Fruit fly (Drosophila melanogaster) whole organism, embryonic: ENCODE results near the gene Adsl.

ENCODE experiments used
- B-H2 ChIP-seq: fragments of 200-800 bp; sonication (Bioruptor generic); optimal IDR thresholded peaks from 2 replicates; lab custom pipeline; 2018; ENCODE audit warnings: missing biosample characterization, mild to moderate bottlenecking, missing genetic modification characterization
- Bdp1 ChIP-seq: fragments of 200-800 bp; sonication (Bioruptor generic); optimal IDR thresholded peaks from 3 replicates; lab custom pipeline; 2016; ENCODE audit warnings: missing biosample characterization, missing genetic modification characterization
- CG11247 ChIP-seq: fragments of 200-800 bp; sonication (Bioruptor generic); IDR thresholded peaks from 2 replicates; pipeline ENCODE4 v1.3.6; 2022; ENCODE audit warnings: missing biosample characterization, missing genetic modification characterization
- CG11696 ChIP-seq: fragments of 200-800 bp; sonication (Bioruptor generic); IDR thresholded peaks from 2 replicates; pipeline ENCODE4 v1.3.6; 2022; ENCODE audit warnings: missing biosample characterization, missing genetic modification characterization
- CG11723 ChIP-seq: fragments of 200-800 bp; sonication (Bioruptor generic); optimal IDR thresholded peaks from 2 replicates; lab custom pipeline; 2017; ENCODE audit warnings: missing biosample characterization, mild to moderate bottlenecking, missing genetic modification characterization
- CG14441 ChIP-seq: fragments of 200-800 bp; sonication (Bioruptor generic); IDR thresholded peaks from 2 replicates; pipeline ENCODE4 v1.3.6; 2022; ENCODE audit warnings: missing biosample characterization, missing genetic modification characterization
- CG14860 ChIP-seq: fragments of 200-800 bp; sonication (Bioruptor generic); IDR thresholded peaks from 3 replicates; pipeline ENCODE4 v1.3.6; 2022; ENCODE audit warnings: missing biosample characterization, missing genetic modification characterization; ENCODE audit not compliant: partially characterized antibody
- CG18476 ChIP-seq: fragments of 200-800 bp; sonication (Bioruptor generic); optimal IDR thresholded peaks from 2 replicates; lab custom pipeline; 2016; ENCODE audit warnings: missing biosample characterization, mild to moderate bottlenecking, missing genetic modification characterization
- CG2129 ChIP-seq: fragments of 200-800 bp; sonication (Bioruptor generic); IDR thresholded peaks from 2 replicates; pipeline ENCODE4 v1.3.6; 2022; ENCODE audit warnings: missing biosample characterization, missing genetic modification characterization; ENCODE audit not compliant: partially characterized antibody
- CG32767 ChIP-seq: fragments of 200-800 bp; sonication (Bioruptor generic); IDR thresholded peaks from 2 replicates; pipeline ENCODE4 v1.3.6; 2022; ENCODE audit warnings: missing biosample characterization, missing genetic modification characterization
- CG32772 ChIP-seq: fragments of 200-800 bp; sonication (Bioruptor generic); IDR thresholded peaks from 2 replicates; pipeline ENCODE4 v1.3.6; 2022; ENCODE audit warnings: missing biosample characterization, missing genetic modification characterization
- CG3281 ChIP-seq: fragments of 200-800 bp; sonication (Bioruptor generic); optimal IDR thresholded peaks from 3 replicates; lab custom pipeline; 2017; ENCODE audit warnings: missing biosample characterization, mild to moderate bottlenecking, missing genetic modification characterization
- CG3407 ChIP-seq: fragments of 200-800 bp; sonication (Bioruptor generic); optimal IDR thresholded peaks from 2 replicates; lab custom pipeline; 2018; ENCODE audit warnings: missing biosample characterization, mild to moderate bottlenecking, missing genetic modification characterization
- CG5245 ChIP-seq: fragments of 200-800 bp; sonication (Bioruptor generic); optimal IDR thresholded peaks from 3 replicates; lab custom pipeline; 2016; ENCODE audit warnings: missing biosample characterization, missing genetic modification characterization
- CG7745 ChIP-seq: fragments of 200-800 bp; sonication (Bioruptor generic); optimal IDR thresholded peaks from 2 replicates; lab custom pipeline; 2018; ENCODE audit warnings: missing biosample characterization, mild to moderate bottlenecking, missing genetic modification characterization, moderate library complexity
- CG8478 ChIP-seq: fragments of >200 bp; optimal IDR thresholded peaks from 2 replicates; lab custom pipeline; 2018
- CG8765 ChIP-seq: fragments of 200-800 bp; sonication (Bioruptor generic); IDR thresholded peaks from 2 replicates; pipeline ENCODE4 v1.3.6; 2022; ENCODE audit warnings: missing biosample characterization, missing genetic modification characterization
- CG9215 ChIP-seq: fragments of 200-800 bp; sonication (Bioruptor generic); IDR thresholded peaks from 2 replicates; pipeline ENCODE4 v1.3.6; 2022; ENCODE audit warnings: missing biosample characterization, missing genetic modification characterization
- CG9609 ChIP-seq: fragments of 200-800 bp; sonication (Bioruptor generic); optimal IDR thresholded peaks from 3 replicates; lab custom pipeline; 2016; ENCODE audit warnings: missing biosample characterization, missing genetic modification characterization
- Camta ChIP-seq: fragments of 200-800 bp; sonication (Bioruptor generic); optimal IDR thresholded peaks from 2 replicates; lab custom pipeline; 2016; ENCODE audit warnings: missing biosample characterization, missing genetic modification characterization
- D ChIP-seq, 2 experiments: fragments of 200-800 bp in 1 of 2; fragments of >200 bp in 1 of 2; sonication (Bioruptor generic) in 1 of 2; optimal IDR thresholded peaks; 2 replicates in 1 of 2; 3 replicates in 1 of 2; lab custom pipeline; 2017; ENCODE audit warnings: mild to moderate bottlenecking in 1 of 2, missing biosample characterization in 1 of 2, missing genetic modification characterization in 1 of 2, missing genetic modification reagents in 1 of 2
- Dbx ChIP-seq: fragments of 200-800 bp; sonication (Bioruptor generic); IDR thresholded peaks from 3 replicates; pipeline ENCODE4 v1.3.6; 2022; ENCODE audit warnings: missing biosample characterization, missing genetic modification characterization
- Dfd ChIP-seq, 2 experiments: fragments of >200 bp; optimal IDR thresholded peaks; 2 replicates each; lab custom pipeline; 2017; ENCODE audit warnings: missing biosample characterization in 2 of 2, missing genetic modification characterization in 2 of 2
- Fer2 ChIP-seq: fragments of 200-800 bp; sonication (Bioruptor generic); optimal IDR thresholded peaks from 2 replicates; lab custom pipeline; 2018; ENCODE audit warnings: missing biosample characterization, mild to moderate bottlenecking, missing genetic modification characterization, moderate library complexity
- MESR4 ChIP-seq: fragments of 200-800 bp; sonication (Bioruptor generic); optimal IDR thresholded peaks from 2 replicates; lab custom pipeline; 2018; ENCODE audit warnings: missing biosample characterization, mild to moderate bottlenecking, missing genetic modification characterization, moderate library complexity
- Mrtf ChIP-seq: fragments of 200-800 bp; sonication (Bioruptor generic); IDR thresholded peaks from 3 replicates; pipeline ENCODE4 v1.3.6; 2022; ENCODE audit warnings: missing biosample characterization, missing genetic modification characterization
- Myb ChIP-seq: fragments of 200-800 bp; sonication (Bioruptor generic); optimal IDR thresholded peaks from 2 replicates; lab custom pipeline; 2016; ENCODE audit warnings: missing biosample characterization, missing genetic modification characterization
- Nf-YB ChIP-seq: fragments of 200-800 bp; sonication (Bioruptor generic); optimal IDR thresholded peaks from 3 replicates; lab custom pipeline; 2019; ENCODE audit warnings: missing biosample characterization, mild to moderate bottlenecking, missing genetic modification characterization, moderate library complexity
- Six4 ChIP-seq: fragments of 200-800 bp; sonication (Bioruptor generic); optimal IDR thresholded peaks from 2 replicates; lab custom pipeline; 2016; ENCODE audit warnings: missing biosample characterization, missing genetic modification characterization
- Trl ChIP-seq, 3 experiments: fragments of >200 bp in 2 of 3; fragments of 200-800 bp in 1 of 3; sonication (Bioruptor generic) in 1 of 3; optimal IDR thresholded peaks; 2 replicates in 1 of 3; 3 replicates in 2 of 3; lab custom pipeline; 2016 to 2017; ENCODE audit warnings: missing biosample characterization in 1 of 3, missing genetic modification characterization in 1 of 3
- Usf ChIP-seq: fragments of 200-800 bp; sonication (Bioruptor generic); optimal IDR thresholded peaks from 2 replicates; lab custom pipeline; 2017; ENCODE audit warnings: missing genotype, missing biosample characterization, missing genetic modification characterization
- Vsx1 ChIP-seq: fragments of 200-800 bp; sonication (Bioruptor generic); optimal IDR thresholded peaks from 2 replicates; lab custom pipeline; 2017; ENCODE audit warnings: missing biosample characterization, mild to moderate bottlenecking, missing genetic modification characterization, missing genetic modification reagents
- crc ChIP-seq: fragments of 200-800 bp; sonication (Bioruptor generic); optimal IDR thresholded peaks from 2 replicates; lab custom pipeline; 2016; ENCODE audit warnings: missing biosample characterization, missing genetic modification characterization
- crol ChIP-seq: fragments of 200-800 bp; sonication (Bioruptor generic); IDR thresholded peaks from 2 replicates; pipeline ENCODE4 v1.3.6; 2022; ENCODE audit warnings: missing biosample characterization, missing genetic modification characterization
- en ChIP-seq: fragments of 200-800 bp; sonication (Bioruptor generic); optimal IDR thresholded peaks from 2 replicates; lab custom pipeline; 2016; ENCODE audit warnings: missing biosample characterization, missing genetic modification characterization
- gsb-n ChIP-seq: fragments of 200-800 bp; sonication (Bioruptor generic); optimal IDR thresholded peaks from 3 replicates; lab custom pipeline; 2018; ENCODE audit warnings: missing biosample characterization, mild to moderate bottlenecking, missing genetic modification characterization
- hkb ChIP-seq, 2 experiments: fragments of 200-800 bp in 1 of 2; fragments of >200 bp in 1 of 2; sonication (Bioruptor generic) in 1 of 2; IDR thresholded peaks in 1 of 2; optimal IDR thresholded peaks in 1 of 2; 2 replicates each; pipeline versions ENCODE4 v1.3.6 to Lab custom; 2017 to 2022; ENCODE audit warnings: missing biosample characterization in 1 of 2, missing genetic modification characterization in 1 of 2
- kni ChIP-seq: fragments of 200-800 bp; sonication (Bioruptor generic); optimal IDR thresholded peaks from 3 replicates; lab custom pipeline; 2017; ENCODE audit warnings: mild to moderate bottlenecking, missing biosample characterization, missing genetic modification reagents, missing genetic modification characterization
- pan ChIP-seq, 4 experiments: fragments of >200 bp in 3 of 4; fragments of 200-800 bp in 1 of 4; sonication (Bioruptor generic) in 1 of 4; optimal IDR thresholded peaks in 3 of 4; IDR thresholded peaks in 1 of 4; 2 replicates each; pipeline versions ENCODE4 v1.3.6 to Lab custom; 2017 to 2022; ENCODE audit warnings: missing biosample characterization in 2 of 4, missing genetic modification characterization in 2 of 4, mixed read lengths in 1 of 4
- pita ChIP-seq: fragments of 200-800 bp; sonication (Bioruptor generic); optimal IDR thresholded peaks from 2 replicates; lab custom pipeline; 2017; ENCODE audit warnings: missing biosample characterization, mild to moderate bottlenecking, missing genetic modification characterization
- prd ChIP-seq, 3 experiments: fragments of >200 bp in 2 of 3; fragments of 200-800 bp in 1 of 3; sonication (Bioruptor generic) in 1 of 3; optimal IDR thresholded peaks in 2 of 3; IDR thresholded peaks in 1 of 3; 2 replicates in 2 of 3; 3 replicates in 1 of 3; pipeline versions ENCODE4 v1.3.6 to Lab custom; 2017 to 2022; ENCODE audit warnings: missing biosample characterization in 1 of 3, missing genetic modification characterization in 1 of 3
- sima ChIP-seq: fragments of 200-800 bp; sonication (Bioruptor generic); optimal IDR thresholded peaks from 2 replicates; lab custom pipeline; 2016; ENCODE audit warnings: missing biosample characterization, missing genetic modification characterization
- tgo ChIP-seq: fragments of 200-800 bp; sonication (Bioruptor generic); IDR thresholded peaks from 3 replicates; pipeline ENCODE4 v1.3.6; 2022; ENCODE audit warnings: missing biosample characterization, missing genetic modification characterization
- tup ChIP-seq: fragments of 200-800 bp; sonication (Bioruptor generic); optimal IDR thresholded peaks from 2 replicates; lab custom pipeline; 2016; ENCODE audit warnings: missing biosample characterization, mild to moderate bottlenecking, missing genetic modification characterization, moderate library complexity
- wek ChIP-seq: fragments of 200-800 bp; sonication (Bioruptor generic); optimal IDR thresholded peaks from 3 replicates; lab custom pipeline; 2018; ENCODE audit warnings: missing biosample characterization, mild to moderate bottlenecking, missing genetic modification characterization, moderate library complexity

Adsl gene

dm6 chr3R:16969361-16970355 lies 51.3 kb downstream of the Adsl start (continued):
- no peak for TF ChIP-seq CG11723 (GFP tag; lab: Kevin White, UChicago)
- no peak for TF ChIP-seq hkb (optimal IDR thresholded peaks at IDR 0.05; lab: Kevin White, UChicago)
- TF ChIP-seq hkb (GFP tag; IDR thresholded peaks at IDR 0.05; lab: Robert Waterston, UW), result peak; percentile 62; the same call in 1 of the 2 replicates
- no peak for TF ChIP-seq CG9609 (GFP tag; lab: Kevin White, UChicago)
- TF ChIP-seq Fer2 (tag; lab: Kevin White, UChicago), result peak; percentile 38
- peak; percentile 54 for TF ChIP-seq gsb-n (tag; lab: Kevin White, UChicago)
- TF ChIP-seq Dfd (GFP tag; optimal IDR thresholded peaks at IDR 0.05; lab: Kevin White, UChicago), result no peak
- TF ChIP-seq CG32772 (GFP tag; lab: Robert Waterston, UW), result no peak
- no peak; the same call in 1 of the 2 replicates for TF ChIP-seq CG11247 (GFP tag; lab: Robert Waterston, UW)
- TF ChIP-seq CG2129, result no peak
- no peak for TF ChIP-seq D (optimal IDR thresholded peaks at IDR 0.05; lab: Kevin White, UChicago)
- TF ChIP-seq D (GFP tag; optimal IDR thresholded peaks at IDR 0.05; lab: Kevin White, UChicago), result peak; percentile 69
- peak; percentile 50 for TF ChIP-seq CG3407 (GFP tag; lab: Kevin White, UChicago)
- TF ChIP-seq Myb (GFP tag; lab: Kevin White, UChicago), result peak; percentile 38
- TF ChIP-seq CG14860 (GFP tag; lab: Robert Waterston, UW), result no peak
- peak; percentile 41 for TF ChIP-seq CG18476 (GFP tag; lab: Kevin White, UChicago)
- no peak for TF ChIP-seq Usf (GFP tag; lab: Kevin White, UChicago)
- TF ChIP-seq crol, result peak; percentile 48; the same call in 1 of the 2 replicates
- TF ChIP-seq CG8478 (lab: Kevin White, UChicago), result no peak
- no peak for TF ChIP-seq pan (optimal IDR thresholded peaks at IDR 0.05; lab: Kevin White, UChicago)
- TF ChIP-seq pan (GFP tag; optimal IDR thresholded peaks at IDR 0.05 in 1 of 2, IDR thresholded peaks at IDR 0.05 in 1 of 2), result peak in 1 of 2 experiments; percentile 61
- TF ChIP-seq prd (optimal IDR thresholded peaks at IDR 0.05; lab: Kevin White, UChicago), result no peak
- peak; percentile 61 for TF ChIP-seq prd (GFP tag; IDR thresholded peaks at IDR 0.05; lab: Robert Waterston, UW)
- TF ChIP-seq Nf-YB, result peak; percentile 96
- no peak for TF ChIP-seq wek (GFP tag; lab: Kevin White, UChicago)
- TF ChIP-seq tgo (GFP tag; lab: Robert Waterston, UW), result peak; percentile 66
- TF ChIP-seq MESR4 (GFP tag; lab: Kevin White, UChicago), result no peak
- TF ChIP-seq CG5245 (GFP tag; lab: Kevin White, UChicago), result peak; percentile 44
- no peak for TF ChIP-seq tup (GFP tag; lab: Kevin White, UChicago)
- TF ChIP-seq Vsx1 (GFP tag; lab: Kevin White, UChicago), result peak; percentile 90
- peak; percentile 15; the same call in 1 of the 2 replicates for TF ChIP-seq CG11696 (GFP tag; lab: Robert Waterston, UW)
- TF ChIP-seq CG32767, result peak; percentile 91
- peak; percentile 38; the same call in 1 of the 3 replicates for TF ChIP-seq Mrtf (GFP tag; lab: Robert Waterston, UW)
- peak; percentile 56 for TF ChIP-seq Six4 (GFP tag; lab: Kevin White, UChicago)
- TF ChIP-seq Camta, result peak; percentile 10
- TF ChIP-seq Bdp1, result peak; percentile 2
- TF ChIP-seq CG8765 (GFP tag; lab: Robert Waterston, UW), result 0 out of 2 replicates have a peak, but pooled peaks have one; percentile 30
- TF ChIP-seq en (GFP tag; lab: Kevin White, UChicago), result no peak
- TF ChIP-seq CG9215 (GFP tag; lab: Robert Waterston, UW), result peak; percentile 31; the same call in 1 of the 2 replicates
- TF ChIP-seq sima (GFP tag; lab: Kevin White, UChicago), result no peak
- TF ChIP-seq kni, result peak; percentile 65
- TF ChIP-seq Trl (optimal IDR thresholded peaks at IDR 0.05; lab: Kevin White, UChicago), result no peak
- peak; percentile 34 for TF ChIP-seq Trl (GFP tag; optimal IDR thresholded peaks at IDR 0.05; lab: Kevin White, UChicago)
- TF ChIP-seq B-H2, result peak; percentile 61
- peak; percentile 63 for TF ChIP-seq Dbx (GFP tag; lab: Robert Waterston, UW)
- peak; percentile 99 for TF ChIP-seq pita (GFP tag; lab: Kevin White, UChicago)
- peak; percentile 57 for TF ChIP-seq CG14441 (GFP tag; lab: Robert Waterston, UW)
- no peak for TF ChIP-seq crc (GFP tag; lab: Kevin White, UChicago)
- no peak for TF ChIP-seq CG3281 (GFP tag; lab: Kevin White, UChicago)
- TF ChIP-seq CG7745 (tag; lab: Kevin White, UChicago), result no peak
